Fruit fly (Drosophila melanogaster): ENCODE measurements around the gene CG43739.

CG43739 gene

DNA sequence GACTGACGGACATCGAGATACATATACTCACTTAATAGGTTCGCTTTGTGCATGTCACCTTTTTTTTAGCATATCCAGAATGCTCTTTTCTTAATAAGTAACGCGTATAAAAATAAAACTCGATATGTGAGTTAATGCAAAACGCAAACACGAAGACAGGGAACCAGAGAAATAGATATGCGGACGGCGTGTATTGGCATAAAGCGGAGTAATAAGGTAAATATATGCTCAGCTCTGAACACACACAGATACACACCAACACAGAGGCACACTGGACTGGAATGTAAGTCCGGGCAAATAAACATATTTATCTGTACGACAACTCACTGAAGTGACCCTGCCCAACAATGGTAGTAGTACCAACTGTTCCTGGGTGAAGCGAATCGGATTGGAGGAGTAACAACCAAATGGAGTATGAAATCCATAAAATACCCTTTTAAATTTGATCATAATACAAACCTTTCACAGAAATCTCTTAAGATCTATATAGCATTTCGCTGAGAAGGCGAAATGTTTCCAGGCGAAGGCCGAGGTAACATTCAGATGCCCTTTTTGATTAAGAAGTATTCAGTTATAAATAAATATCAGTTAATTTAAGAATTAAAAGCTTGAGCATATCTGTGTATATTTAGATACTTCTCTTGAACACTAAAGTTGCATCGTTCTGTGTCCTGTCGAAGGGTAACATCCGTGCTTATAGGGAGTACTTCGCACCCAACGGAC is 16.8 kb upstream of the CG43739 start (continued):
- TF ChIP-seq Myb (GFP tag; optimal IDR thresholded peaks at IDR 0.05) (no peak), CG3281 (GFP tag; optimal IDR thresholded peaks at IDR 0.05) (no peak), CG12942 (GFP tag; optimal IDR thresholded peaks at IDR 0.05) (no peak), Ptx1 (GFP tag; IDR thresholded peaks at IDR 0.05) (no peak), nmo (GFP tag; optimal IDR thresholded peaks at IDR 0.05) (no peak), CG7839 (tag; optimal IDR thresholded peaks at IDR 0.05) (no peak), CG6175 (GFP tag; IDR thresholded peaks at IDR 0.05) (no peak), ato (GFP tag; IDR thresholded peaks at IDR 0.05; ENCODE audit: partially characterized antibody) (no peak), CG33557 (GFP tag; optimal IDR thresholded peaks at IDR 0.05) (peak; percentile 50), Awh (GFP tag; IDR thresholded peaks at IDR 0.05) (no peak), p53 (GFP tag; optimal IDR thresholded peaks at IDR 0.05) (no peak), Mad (GFP tag; optimal IDR thresholded peaks at IDR 0.05) (no peak), dimm (GFP tag; IDR thresholded peaks at IDR 0.05) (no peak), disco-r (GFP tag; optimal IDR thresholded peaks at IDR 0.05) (no peak), sc (optimal IDR thresholded peaks at IDR 0.05) (no peak), sc (GFP tag; optimal IDR thresholded peaks at IDR 0.05) (peak; percentile 8), Dad (GFP tag; optimal IDR thresholded peaks at IDR 0.05) (no peak), sisA (GFP tag; IDR thresholded peaks at IDR 0.05) (no peak), CG8765 (GFP tag; IDR thresholded peaks at IDR 0.05) (no peak), MESR4 (GFP tag; optimal IDR thresholded peaks at IDR 0.05) (no peak), da (GFP tag; optimal IDR thresholded peaks at IDR 0.05) (no peak), CG1233 (GFP tag; optimal IDR thresholded peaks at IDR 0.05) (peak; percentile 18), CG3995 (GFP tag; optimal IDR thresholded peaks at IDR 0.05) (no peak), exex (tag; optimal IDR thresholded peaks at IDR 0.05) (no peak), Med (GFP tag) (peak; percentile 65), CG10462 (GFP tag; optimal IDR thresholded peaks at IDR 0.05) (no peak), Dip3 (GFP tag; optimal IDR thresholded peaks at IDR 0.05) (no peak), insv (GFP tag; optimal IDR thresholded peaks at IDR 0.05) (no peak), otp (GFP tag; IDR thresholded peaks at IDR 0.05) (no peak), CG4328 (GFP tag; optimal IDR thresholded peaks at IDR 0.05) (no peak), ATbp (GFP tag; optimal IDR thresholded peaks at IDR 0.05) (peak; percentile 3), CG1792 (GFP tag; optimal IDR thresholded peaks at IDR 0.05) (no peak), Mes4 (GFP tag; optimal IDR thresholded peaks at IDR 0.05) (no peak), ci (GFP tag; IDR thresholded peaks at IDR 0.05) (peak; percentile 25; the same call in 1 of the 3 replicates), CG8924 (tag; optimal IDR thresholded peaks at IDR 0.05) (no peak), kni (GFP tag; optimal IDR thresholded peaks at IDR 0.05) (no peak), chm (GFP tag; IDR thresholded peaks at IDR 0.05) (peak; percentile 68; the same call in 1 of the 2 replicates), knrl (GFP tag; IDR thresholded peaks at IDR 0.05; ENCODE audit: partially characterized antibody) (no peak), kay (GFP tag; optimal IDR thresholded peaks at IDR 0.05) (no peak), gem (tag; optimal IDR thresholded peaks at IDR 0.05) (no peak), CoRest (tag; optimal IDR thresholded peaks at IDR 0.05) (no peak), Deaf1 (tag; optimal IDR thresholded peaks at IDR 0.05) (no peak), CG17802 (tag; optimal IDR thresholded peaks at IDR 0.05) (no peak), HLHmδ (GFP tag; optimal IDR thresholded peaks at IDR 0.05) (peak; percentile 53), HLH4C (GFP tag; IDR thresholded peaks at IDR 0.05; ENCODE audit: partially characterized antibody) (no peak), CG3065 (GFP tag; optimal IDR thresholded peaks at IDR 0.05) (no peak), so (GFP tag; IDR thresholded peaks at IDR 0.05) (no peak), pb (GFP tag; optimal IDR thresholded peaks at IDR 0.05) (no peak), CG34376 (GFP tag; optimal IDR thresholded peaks at IDR 0.05) (no peak), CG2199 (GFP tag; IDR thresholded peaks at IDR 0.05) (no peak), CG17912 (GFP tag; optimal IDR thresholded peaks at IDR 0.05) (no peak)
